Comparison of ENCODE assay signal across 1 fruit fly cellular context in the genomic region with DNA sequence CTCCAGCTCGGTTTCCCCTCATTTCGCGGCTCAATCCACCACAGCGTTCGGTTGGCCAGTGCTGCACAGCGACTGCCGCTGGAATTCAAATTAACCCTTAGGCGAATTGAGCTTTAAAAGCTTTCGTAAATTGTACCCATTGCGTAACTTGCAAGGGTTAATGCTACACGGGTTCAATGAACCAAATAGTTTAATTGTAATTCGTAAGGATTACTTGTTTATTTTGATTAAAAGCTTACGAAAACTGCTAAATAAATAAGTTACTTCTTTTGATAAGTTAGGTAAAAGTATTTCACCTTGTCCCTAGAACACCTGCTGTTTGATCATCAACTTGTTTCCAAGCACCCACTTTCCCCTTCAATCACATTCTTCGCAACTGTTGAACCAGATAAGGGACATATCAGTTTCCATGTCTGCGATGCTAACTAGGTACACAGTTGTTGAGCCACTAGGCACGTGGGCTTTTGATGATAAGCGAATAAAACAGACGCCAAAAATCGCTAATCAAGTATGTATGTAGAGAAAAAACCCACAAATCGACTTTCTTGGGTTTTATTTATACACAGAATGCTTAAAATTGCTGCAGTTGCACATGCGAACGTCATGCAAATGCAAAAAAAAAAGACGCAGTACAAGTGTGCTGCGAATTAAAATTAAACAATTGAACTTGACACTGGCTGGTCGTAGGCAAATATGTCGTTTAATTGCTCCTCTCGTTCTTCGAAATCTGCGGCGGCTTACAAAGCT.
TF ChIP-seq lines count a peak whose summit lies in the region.

TSS of gene Pfas (minus strand) at position 79 of the 747 bp plus-strand sequence.

TF ChIP-seq in whole organism, embryonic, 481 proteins besides CTCF, POLR2A, EP300 and RAD21 (continued from another document and continues in another):
- TF ChIP-seq CG13123 (GFP tag; optimal IDR thresholded peaks at IDR 0.05; lab: Kevin White, UChicago) (no peak), CG10959 (GFP tag; IDR thresholded peaks at IDR 0.05; lab: Robert Waterston, UW) (peak; percentile 54), CG30403 (GFP tag; optimal IDR thresholded peaks at IDR 0.05; lab: Kevin White, UChicago) (peak; percentile 66), CG17829 (tag; optimal IDR thresholded peaks at IDR 0.05; lab: Kevin White, UChicago) (peak; percentile 19), CG4404 (GFP tag; IDR thresholded peaks at IDR 0.05; lab: Robert Waterston, UW) (no peak), CG9817 (tag; optimal IDR thresholded peaks at IDR 0.05; lab: Kevin White, UChicago) (peak; percentile 31), Abd-B (GFP tag; optimal IDR thresholded peaks at IDR 0.05; lab: Kevin White, UChicago) (no peak), HLH54F (GFP tag; optimal IDR thresholded peaks at IDR 0.05; lab: Kevin White, UChicago) (peak; percentile 72), cas (GFP tag; IDR thresholded peaks at IDR 0.05; lab: Robert Waterston, UW) (no peak), ash1 (GFP tag; optimal IDR thresholded peaks at IDR 0.05; lab: Kevin White, UChicago) (peak; percentile 18), kah (GFP tag; optimal IDR thresholded peaks at IDR 0.05; lab: Kevin White, UChicago) (no peak), caup (GFP tag; optimal IDR thresholded peaks at IDR 0.05; lab: Kevin White, UChicago; ENCODE audit: severe bottlenecking) (peak; percentile 79), dpn (GFP tag; optimal IDR thresholded peaks at IDR 0.05; lab: Kevin White, UChicago) (peak; percentile 58 to 70), phol (tag; optimal IDR thresholded peaks at IDR 0.05; lab: Kevin White, UChicago) (peak; percentile 21), Awh (GFP tag; IDR thresholded peaks at IDR 0.05; lab: Robert Waterston, UW) (no peak), BEAF-32 (GFP tag; optimal IDR thresholded peaks at IDR 0.05; lab: Kevin White, UChicago) (no peak), vfl (GFP tag; optimal IDR thresholded peaks at IDR 0.05; lab: Kevin White, UChicago) (peak; percentile 64), seq (GFP tag; IDR thresholded peaks at IDR 0.05; lab: Robert Waterston, UW) (no peak), CG2116 (GFP tag; optimal IDR thresholded peaks at IDR 0.05; lab: Kevin White, UChicago) (no peak), insv (GFP tag; optimal IDR thresholded peaks at IDR 0.05; lab: Kevin White, UChicago) (no peak), gcm2 (GFP tag; optimal IDR thresholded peaks at IDR 0.05; lab: Kevin White, UChicago) (no peak), CG17912 (GFP tag; optimal IDR thresholded peaks at IDR 0.05; lab: Kevin White, UChicago) (peak; percentile 6), CG15073 (GFP tag; optimal IDR thresholded peaks at IDR 0.05; lab: Kevin White, UChicago) (no peak), CG2712 (tag; optimal IDR thresholded peaks at IDR 0.05; lab: Kevin White, UChicago) (peak; percentile 38), zf30C (GFP tag; optimal IDR thresholded peaks at IDR 0.05; lab: Kevin White, UChicago) (no peak), sens (GFP tag; lab: Kevin White, UChicago) (peak; percentile 87), crc (GFP tag; optimal IDR thresholded peaks at IDR 0.05; lab: Kevin White, UChicago) (peak; percentile 34), CG5180 (GFP tag; optimal IDR thresholded peaks at IDR 0.05; lab: Kevin White, UChicago) (no peak), CG12744 (GFP tag; optimal IDR thresholded peaks at IDR 0.05; lab: Kevin White, UChicago) (no peak), Gsc (GFP tag; IDR thresholded peaks at IDR 0.05; lab: Robert Waterston, UW) (no peak), lab (GFP tag; optimal IDR thresholded peaks at IDR 0.05; lab: Kevin White, UChicago) (peak; percentile 83), ap (GFP tag; IDR thresholded peaks at IDR 0.05; lab: Robert Waterston, UW) (no peak), CG9876 (GFP tag; optimal IDR thresholded peaks at IDR 0.05; lab: Kevin White, UChicago) (no peak), CG42726 (GFP tag; IDR thresholded peaks at IDR 0.05; lab: Robert Waterston, UW; ENCODE audit: partially characterized antibody) (no peak), CG3281 (GFP tag; optimal IDR thresholded peaks at IDR 0.05; lab: Kevin White, UChicago) (peak; percentile 73), Dbx (GFP tag; IDR thresholded peaks at IDR 0.05; lab: Robert Waterston, UW) (0 out of 3 replicates have a peak, but pooled peaks have one; percentile 5), CG4820 (GFP tag; optimal IDR thresholded peaks at IDR 0.05; lab: Kevin White, UChicago) (peak; percentile 28), ssp (GFP tag; IDR thresholded peaks at IDR 0.05; lab: Robert Waterston, UW) (no peak), aop (GFP tag; IDR thresholded peaks at IDR 0.05; lab: Robert Waterston, UW) (no peak), CG6272 (GFP tag; IDR thresholded peaks at IDR 0.05; lab: Robert Waterston, UW) (no peak), gcm (GFP tag; optimal IDR thresholded peaks at IDR 0.05; lab: Kevin White, UChicago) (no peak), CG1602 (GFP tag; optimal IDR thresholded peaks at IDR 0.05; lab: Kevin White, UChicago) (no peak), Ets65A (GFP tag; lab: Kevin White, UChicago) (no peak), Gug (GFP tag; IDR thresholded peaks at IDR 0.05; lab: Robert Waterston, UW) (0 out of 4 replicates have a peak, but pooled peaks have one; percentile 17), CG6175 (GFP tag; IDR thresholded peaks at IDR 0.05; lab: Robert Waterston, UW) (no peak), ara (GFP tag; IDR thresholded peaks at IDR 0.05; lab: Robert Waterston, UW) (no peak), Deaf1 (tag; optimal IDR thresholded peaks at IDR 0.05; lab: Kevin White, UChicago) (peak; percentile 64), Med (GFP tag; lab: Kevin White, UChicago) (peak; percentile 96), CG12391 (tag; optimal IDR thresholded peaks at IDR 0.05; lab: Kevin White, UChicago) (peak; percentile 50), CG10654 (GFP tag; optimal IDR thresholded peaks at IDR 0.05; lab: Kevin White, UChicago) (peak; percentile 30), E2f1 (GFP tag; IDR thresholded peaks at IDR 0.05; lab: Robert Waterston, UW) (peak; percentile 22; the same call in 1 of the 2 replicates), B-H1 (GFP tag; IDR thresholded peaks at IDR 0.05; lab: Robert Waterston, UW) (no peak), CG33557 (GFP tag; optimal IDR thresholded peaks at IDR 0.05; lab: Kevin White, UChicago) (no peak), CG13296 (GFP tag; optimal IDR thresholded peaks at IDR 0.05; lab: Kevin White, UChicago) (peak; percentile 26), CG8924 (tag; optimal IDR thresholded peaks at IDR 0.05; lab: Kevin White, UChicago) (peak; percentile 36), CG10147 (GFP tag; optimal IDR thresholded peaks at IDR 0.05; lab: Kevin White, UChicago) (peak; percentile 30), Tbp (GFP tag; optimal IDR thresholded peaks at IDR 0.05; lab: Kevin White, UChicago) (no peak), ttk (GFP tag; IDR thresholded peaks at IDR 0.05; lab: Robert Waterston, UW) (no peak), ftz-f1 (GFP tag; optimal IDR thresholded peaks at IDR 0.05; lab: Kevin White, UChicago) (peak; percentile 65), lola (GFP tag; optimal IDR thresholded peaks at IDR 0.05; lab: Kevin White, UChicago) (no peak), Hr78 (GFP tag; optimal IDR thresholded peaks at IDR 0.05; lab: Kevin White, UChicago) (peak in 1 of 2 experiments; percentile 41), CG13624 (GFP tag; optimal IDR thresholded peaks at IDR 0.05; lab: Kevin White, UChicago) (peak; percentile 69), CG8944 (GFP tag; optimal IDR thresholded peaks at IDR 0.05; lab: Kevin White, UChicago) (peak; percentile 37), danr (GFP tag; IDR thresholded peaks at IDR 0.05; lab: Robert Waterston, UW) (no peak), TFAM (GFP tag; optimal IDR thresholded peaks at IDR 0.05; lab: Kevin White, UChicago) (no peak), Poxn (GFP tag; IDR thresholded peaks at IDR 0.05; lab: Robert Waterston, UW) (no peak), CG15601 (tag; optimal IDR thresholded peaks at IDR 0.05; lab: Kevin White, UChicago) (peak; percentile 52), peb (GFP tag; IDR thresholded peaks at IDR 0.05; lab: Robert Waterston, UW) (no peak), CG17361 (GFP tag; IDR thresholded peaks at IDR 0.05; lab: Robert Waterston, UW) (no peak; the same call in 2 of the 3 replicates), az2 (GFP tag; optimal IDR thresholded peaks at IDR 0.05; lab: Kevin White, UChicago) (peak; percentile 42), pan (optimal IDR thresholded peaks at IDR 0.05; lab: Kevin White, UChicago) (no peak), pan (GFP tag; optimal IDR thresholded peaks at IDR 0.05 in 1 of 2, IDR thresholded peaks at IDR 0.05 in 1 of 2) (peak in 1 of 2 experiments; percentile 49), zfh2 (GFP tag; optimal IDR thresholded peaks at IDR 0.05; lab: Kevin White, UChicago) (peak; percentile 72), knrl (GFP tag; IDR thresholded peaks at IDR 0.05; lab: Robert Waterston, UW; ENCODE audit: partially characterized antibody) (no peak), kay (GFP tag; optimal IDR thresholded peaks at IDR 0.05; lab: Kevin White, UChicago) (peak; percentile 45), CG6813 (GFP tag; optimal IDR thresholded peaks at IDR 0.05; lab: Kevin White, UChicago) (no peak), jing (GFP tag; optimal IDR thresholded peaks at IDR 0.05; lab: Kevin White, UChicago) (no peak), maf-S (GFP tag; optimal IDR thresholded peaks at IDR 0.05; lab: Kevin White, UChicago) (peak; percentile 27), cad (GFP tag; optimal IDR thresholded peaks at IDR 0.05; lab: Kevin White, UChicago) (no peak), Sry-β (GFP tag; optimal IDR thresholded peaks at IDR 0.05; lab: Kevin White, UChicago) (no peak), CG6791 (GFP tag; IDR thresholded peaks at IDR 0.05; lab: Robert Waterston, UW; ENCODE audit: partially characterized antibody) (no peak), CG3838 (GFP tag; optimal IDR thresholded peaks at IDR 0.05; lab: Kevin White, UChicago) (no peak), pho (GFP tag; optimal IDR thresholded peaks at IDR 0.05; lab: Kevin White, UChicago) (peak; percentile 63), CG12104 (GFP tag; optimal IDR thresholded peaks at IDR 0.05; lab: Kevin White, UChicago) (peak; percentile 16), chn (GFP tag; optimal IDR thresholded peaks at IDR 0.05; lab: Kevin White, UChicago) (peak; percentile 14), Nf-YA (GFP tag; IDR thresholded peaks at IDR 0.05; lab: Robert Waterston, UW) (no peak), wek (GFP tag; optimal IDR thresholded peaks at IDR 0.05; lab: Kevin White, UChicago) (no peak), mld (GFP tag; IDR thresholded peaks at IDR 0.05; lab: Robert Waterston, UW; ENCODE audit: partially characterized antibody) (no peak), CG2129 (GFP tag; IDR thresholded peaks at IDR 0.05; lab: Robert Waterston, UW; ENCODE audit: partially characterized antibody) (no peak), prd (optimal IDR thresholded peaks at IDR 0.05; lab: Kevin White, UChicago) (no peak), prd (GFP tag; IDR thresholded peaks at IDR 0.05; lab: Robert Waterston, UW) (0 out of 3 replicates have a peak, but pooled peaks have one; percentile 35), fd102C (GFP tag; optimal IDR thresholded peaks at IDR 0.05; lab: Kevin White, UChicago) (no peak), MTF-1 (GFP tag; optimal IDR thresholded peaks at IDR 0.05; lab: Kevin White, UChicago; ENCODE audit: borderline replicate concordance) (peak; percentile 26), CG2875 (GFP tag; optimal IDR thresholded peaks at IDR 0.05; lab: Kevin White, UChicago) (no peak), Drgx (GFP tag; IDR thresholded peaks at IDR 0.05; lab: Robert Waterston, UW) (0 out of 2 replicates have a peak, but pooled peaks have one; percentile 26), Aef1 (GFP tag; IDR thresholded peaks at IDR 0.05; lab: Robert Waterston, UW) (no peak), sob (GFP tag; IDR thresholded peaks at IDR 0.05; lab: Robert Waterston, UW) (peak; percentile 62; the same call in 1 of the 2 replicates), CG10462 (GFP tag; optimal IDR thresholded peaks at IDR 0.05; lab: Kevin White, UChicago) (no peak), CG2889 (GFP tag; IDR thresholded peaks at IDR 0.05; lab: Robert Waterston, UW) (no peak), zfh1 (GFP tag; IDR thresholded peaks at IDR 0.05; lab: Robert Waterston, UW) (peak; percentile 26; the same call in 1 of the 3 replicates), Hmx (GFP tag; optimal IDR thresholded peaks at IDR 0.05; lab: Kevin White, UChicago) (no peak), tin (GFP tag; optimal IDR thresholded peaks at IDR 0.05; lab: Kevin White, UChicago) (peak; percentile 5), Xrp1 (GFP tag; IDR thresholded peaks at IDR 0.05; lab: Robert Waterston, UW) (0 out of 2 replicates have a peak, but pooled peaks have one; percentile 53), fd3F (GFP tag; optimal IDR thresholded peaks at IDR 0.05; lab: Kevin White, UChicago) (no peak), CG34376 (GFP tag; optimal IDR thresholded peaks at IDR 0.05; lab: Kevin White, UChicago) (peak; percentile 83), CG18599 (GFP tag; optimal IDR thresholded peaks at IDR 0.05; lab: Kevin White, UChicago) (no peak), CG15479 (GFP tag; optimal IDR thresholded peaks at IDR 0.05; lab: Kevin White, UChicago) (no peak), CG10565 (GFP tag; optimal IDR thresholded peaks at IDR 0.05; lab: Kevin White, UChicago) (no peak), Oli (tag; optimal IDR thresholded peaks at IDR 0.05; lab: Kevin White, UChicago) (no peak), grau (tag; optimal IDR thresholded peaks at IDR 0.05; lab: Kevin White, UChicago) (peak; percentile 63), NK7.1 (GFP tag; optimal IDR thresholded peaks at IDR 0.05; lab: Kevin White, UChicago) (peak; percentile 41), Rx (GFP tag; IDR thresholded peaks at IDR 0.05; lab: Robert Waterston, UW) (no peak), Mrtf (GFP tag; IDR thresholded peaks at IDR 0.05; lab: Robert Waterston, UW) (no peak), stc (GFP tag; IDR thresholded peaks at IDR 0.05; lab: Robert Waterston, UW) (no peak), pfk (GFP tag; optimal IDR thresholded peaks at IDR 0.05; lab: Kevin White, UChicago) (no peak), CG17612 (GFP tag; IDR thresholded peaks at IDR 0.05; lab: Robert Waterston, UW) (no peak), nerfin-2 (GFP tag; IDR thresholded peaks at IDR 0.05; lab: Robert Waterston, UW; ENCODE audit: partially characterized antibody) (no peak), tup (GFP tag; optimal IDR thresholded peaks at IDR 0.05; lab: Kevin White, UChicago) (peak; percentile 18), NfI (GFP tag; optimal IDR thresholded peaks at IDR 0.05; lab: Kevin White, UChicago) (peak; percentile 63), Spps (tag; optimal IDR thresholded peaks at IDR 0.05; lab: Kevin White, UChicago) (no peak), tll (GFP tag; optimal IDR thresholded peaks at IDR 0.05; lab: Kevin White, UChicago) (no peak), CG11247 (GFP tag; IDR thresholded peaks at IDR 0.05; lab: Robert Waterston, UW) (no peak), CG31441 (GFP tag; IDR thresholded peaks at IDR 0.05; lab: Robert Waterston, UW) (no peak), CG7928 (GFP tag; optimal IDR thresholded peaks at IDR 0.05; lab: Kevin White, UChicago) (peak; percentile 10)
